Fruit fly (Drosophila melanogaster) whole organism, embryonic: ENCODE measurements around the gene pes.
A peak's percentile ranks its signal among the peaks of the same experiment; 100 is the strongest.

ENCODE experiments used
- Atf3 ChIP-seq: fragments of 200-800 bp; sonication (Bioruptor generic); optimal IDR thresholded peaks from 3 replicates; lab custom pipeline; 2016; ENCODE audit warnings: missing biosample characterization, missing genetic modification characterization
- CG10267 ChIP-seq: fragments of 200-800 bp; sonication (Bioruptor generic); optimal IDR thresholded peaks from 2 replicates; lab custom pipeline; 2018; ENCODE audit warnings: missing biosample characterization, mild to moderate bottlenecking, missing genetic modification characterization, moderate library complexity
- CG10431 ChIP-seq: fragments of 200-800 bp; sonication (Bioruptor generic); optimal IDR thresholded peaks from 3 replicates; lab custom pipeline; 2018; ENCODE audit warnings: missing biosample characterization, mild to moderate bottlenecking, missing genetic modification characterization
- CG12236 ChIP-seq: fragments of 200-800 bp; sonication (Bioruptor generic); optimal IDR thresholded peaks from 2 replicates; lab custom pipeline; 2016; ENCODE audit warnings: missing biosample characterization, missing genetic modification characterization
- CG12769 ChIP-seq: fragments of 200-800 bp; sonication (Bioruptor generic); optimal IDR thresholded peaks from 2 replicates; lab custom pipeline; 2019; ENCODE audit warnings: missing biosample characterization, mild to moderate bottlenecking, missing genetic modification characterization, moderate library complexity
- CG14965 ChIP-seq: fragments of 200-800 bp; sonication (Bioruptor generic); optimal IDR thresholded peaks from 2 replicates; lab custom pipeline; 2016; ENCODE audit warnings: missing biosample characterization, missing genetic modification characterization, borderline replicate concordance
- CG1647 ChIP-seq: fragments of 200-800 bp; sonication (Bioruptor generic); optimal IDR thresholded peaks from 3 replicates; lab custom pipeline; 2016; ENCODE audit warnings: missing biosample characterization, missing genetic modification characterization
- CG17361 ChIP-seq: fragments of 200-800 bp; sonication (Bioruptor generic); IDR thresholded peaks from 3 replicates; pipeline ENCODE4 v1.3.6; 2022; ENCODE audit warnings: missing biosample characterization, missing genetic modification characterization
- CG17568 ChIP-seq: fragments of 200-800 bp; sonication (Bioruptor generic); optimal IDR thresholded peaks from 2 replicates; lab custom pipeline; 2018; ENCODE audit warnings: missing biosample characterization, mild to moderate bottlenecking, missing genetic modification characterization, moderate library complexity
- CG18262 ChIP-seq: fragments of 200-800 bp; optimal IDR thresholded peaks from 3 replicates; lab custom pipeline; 2019; ENCODE audit warnings: missing biosample characterization, mild to moderate bottlenecking, missing genetic modification characterization, moderate library complexity
- CG2199 ChIP-seq: fragments of 200-800 bp; sonication (Bioruptor generic); IDR thresholded peaks from 3 replicates; pipeline ENCODE4 v1.3.6; 2022; ENCODE audit warnings: missing biosample characterization, missing genetic modification characterization
- CG3065 ChIP-seq: fragments of 200-800 bp; sonication (Bioruptor generic); optimal IDR thresholded peaks from 2 replicates; lab custom pipeline; 2016; ENCODE audit warnings: missing biosample characterization, missing genetic modification characterization
- CG34376 ChIP-seq: fragments of 200-800 bp; sonication (Bioruptor generic); optimal IDR thresholded peaks from 2 replicates; lab custom pipeline; 2018; ENCODE audit warnings: missing biosample characterization, mild to moderate bottlenecking, missing genetic modification characterization
- CG4617 ChIP-seq: fragments of 200-800 bp; sonication (Bioruptor generic); optimal IDR thresholded peaks from 3 replicates; lab custom pipeline; 2016; ENCODE audit warnings: missing biosample characterization, missing genetic modification characterization, borderline replicate concordance
- CG5180 ChIP-seq: fragments of 200-800 bp; sonication (Bioruptor generic); optimal IDR thresholded peaks from 3 replicates; lab custom pipeline; 2017; ENCODE audit warnings: missing biosample characterization, missing genetic modification characterization, mild to moderate bottlenecking, moderate library complexity, missing genetic modification reagents
- CG6689 ChIP-seq: fragments of 200-800 bp; sonication (Bioruptor generic); IDR thresholded peaks from 2 replicates; pipeline ENCODE4 v1.3.6; 2022; ENCODE audit warnings: missing biosample characterization, missing genetic modification characterization
- CG8924 ChIP-seq: fragments of 200-800 bp; optimal IDR thresholded peaks from 3 replicates; lab custom pipeline; 2019; ENCODE audit warnings: missing biosample characterization, mild to moderate bottlenecking, missing genetic modification characterization, moderate library complexity
- Chrac-16 ChIP-seq: fragments of 200-800 bp; sonication (Bioruptor generic); optimal IDR thresholded peaks from 3 replicates; lab custom pipeline; 2016; ENCODE audit warnings: missing biosample characterization, missing genetic modification characterization
- D19A ChIP-seq: fragments of 200-800 bp; optimal IDR thresholded peaks from 3 replicates; lab custom pipeline; 2019; ENCODE audit warnings: missing biosample characterization, mild to moderate bottlenecking, missing genetic modification characterization, moderate library complexity
- D19B ChIP-seq: fragments of 200-800 bp; sonication (Bioruptor generic); optimal IDR thresholded peaks from 2 replicates; lab custom pipeline; 2017; ENCODE audit warnings: missing biosample characterization, mild to moderate bottlenecking, missing genetic modification characterization
- E2f1 ChIP-seq: fragments of 200-800 bp; sonication (Bioruptor generic); IDR thresholded peaks from 2 replicates; pipeline ENCODE4 v1.3.6; 2022; ENCODE audit warnings: missing biosample characterization, missing genetic modification characterization
- Med ChIP-seq: fragments of 200-800 bp; sonication (Bioruptor generic); peaks from one replicate; lab custom pipeline; 2016; ENCODE audit warnings: missing biosample characterization, missing genetic modification characterization, mild to moderate bottlenecking, inconsistent platforms, moderate library complexity
- Six4 ChIP-seq: fragments of 200-800 bp; sonication (Bioruptor generic); optimal IDR thresholded peaks from 2 replicates; lab custom pipeline; 2016; ENCODE audit warnings: missing biosample characterization, missing genetic modification characterization
- Taf1 ChIP-seq: fragments of 200-800 bp; sonication (Bioruptor generic); IDR thresholded peaks from 2 replicates; pipeline ENCODE4 v1.3.6; 2022; ENCODE audit warnings: missing biosample characterization, missing genetic modification characterization
- chinmo ChIP-seq: fragments of 200-800 bp; sonication (Bioruptor generic); IDR thresholded peaks from 4 replicates; pipeline ENCODE4 v1.3.6; 2022; ENCODE audit warnings: missing biosample characterization, missing genetic modification characterization; ENCODE audit not compliant: partially characterized antibody
- fd102C ChIP-seq: fragments of 200-800 bp; sonication (Bioruptor generic); optimal IDR thresholded peaks from 2 replicates; lab custom pipeline; 2018; ENCODE audit warnings: missing biosample characterization, mild to moderate bottlenecking, missing genetic modification characterization, moderate library complexity
- fd64A ChIP-seq: fragments of 200-800 bp; sonication (Bioruptor generic); optimal IDR thresholded peaks from 3 replicates; lab custom pipeline; 2018; ENCODE audit warnings: missing biosample characterization, mild to moderate bottlenecking, missing genetic modification characterization
- fd96Cb ChIP-seq: fragments of 200-800 bp; sonication (Bioruptor generic); optimal IDR thresholded peaks from 2 replicates; lab custom pipeline; 2018; ENCODE audit warnings: missing biosample characterization, mild to moderate bottlenecking, missing genetic modification characterization, moderate library complexity
- grn ChIP-seq: fragments of 200-800 bp; sonication (Bioruptor generic); optimal IDR thresholded peaks from 3 replicates; lab custom pipeline; 2017; ENCODE audit warnings: missing biosample characterization, missing genetic modification characterization
- kni ChIP-seq: fragments of 200-800 bp; sonication (Bioruptor generic); optimal IDR thresholded peaks from 3 replicates; lab custom pipeline; 2017; ENCODE audit warnings: mild to moderate bottlenecking, missing biosample characterization, missing genetic modification reagents, missing genetic modification characterization
- lmd ChIP-seq: fragments of 200-800 bp; sonication (Bioruptor generic); IDR thresholded peaks from 2 replicates; pipeline ENCODE4 v1.3.6; 2022; ENCODE audit warnings: missing biosample characterization, missing genetic modification characterization
- mirr ChIP-seq: fragments of 200-800 bp; sonication (Bioruptor generic); optimal IDR thresholded peaks from 3 replicates; lab custom pipeline; 2018; ENCODE audit warnings: missing biosample characterization, mild to moderate bottlenecking, missing genetic modification characterization
- nmo ChIP-seq: fragments of 200-800 bp; sonication (Bioruptor generic); optimal IDR thresholded peaks from 2 replicates; lab custom pipeline; 2018; ENCODE audit warnings: missing biosample characterization, mild to moderate bottlenecking, missing genetic modification characterization, moderate library complexity
- nom ChIP-seq: fragments of 200-800 bp; sonication (Bioruptor generic); optimal IDR thresholded peaks from 2 replicates; lab custom pipeline; 2017; ENCODE audit warnings: missing biosample characterization, missing genetic modification characterization, mild to moderate bottlenecking, moderate library complexity, missing genetic modification reagents
- onecut ChIP-seq: fragments of 200-800 bp; sonication (Bioruptor generic); IDR thresholded peaks from 2 replicates; pipeline ENCODE4 v1.3.6; 2022; ENCODE audit warnings: missing biosample characterization, missing genetic modification characterization
- pho ChIP-seq: fragments of 200-800 bp; sonication (Bioruptor generic); optimal IDR thresholded peaks from 2 replicates; lab custom pipeline; 2016; ENCODE audit warnings: missing biosample characterization, missing genetic modification characterization
- prd ChIP-seq, 3 experiments: fragments of >200 bp in 2 of 3; fragments of 200-800 bp in 1 of 3; sonication (Bioruptor generic) in 1 of 3; optimal IDR thresholded peaks in 2 of 3; IDR thresholded peaks in 1 of 3; 2 replicates in 2 of 3; 3 replicates in 1 of 3; pipeline versions ENCODE4 v1.3.6 to Lab custom; 2017 to 2022; ENCODE audit warnings: missing biosample characterization in 1 of 3, missing genetic modification characterization in 1 of 3
- ranshi ChIP-seq: fragments of 200-800 bp; sonication (Bioruptor generic); IDR thresholded peaks from 2 replicates; pipeline ENCODE4 v1.3.6; 2022; ENCODE audit warnings: missing biosample characterization, missing genetic modification characterization
- sens ChIP-seq: fragments of 200-800 bp; sonication (Bioruptor generic); peaks from one replicate; lab custom pipeline; 2016; ENCODE audit warnings: missing biosample characterization, missing genetic modification characterization
- sens-2 ChIP-seq: fragments of 200-800 bp; sonication (Bioruptor generic); IDR thresholded peaks from 2 replicates; pipeline ENCODE4 v1.3.6; 2022; ENCODE audit warnings: missing biosample characterization, missing genetic modification characterization
- seq ChIP-seq: fragments of 200-800 bp; sonication (Bioruptor generic); IDR thresholded peaks from 2 replicates; pipeline ENCODE4 v1.3.6; 2022; ENCODE audit warnings: missing biosample characterization, missing genetic modification characterization
- slp2 ChIP-seq: fragments of 200-800 bp; sonication (Bioruptor generic); optimal IDR thresholded peaks from 2 replicates; lab custom pipeline; 2016; ENCODE audit warnings: missing biosample characterization, missing genetic modification characterization
- sqz ChIP-seq: fragments of 200-800 bp; sonication (Bioruptor generic); optimal IDR thresholded peaks from 3 replicates; lab custom pipeline; 2018; ENCODE audit warnings: missing biosample characterization, mild to moderate bottlenecking, missing genetic modification characterization
- stc ChIP-seq: fragments of 200-800 bp; sonication (Bioruptor generic); IDR thresholded peaks from 2 replicates; pipeline ENCODE4 v1.3.6; 2022; ENCODE audit warnings: missing biosample characterization, missing genetic modification characterization
- sug ChIP-seq: fragments of 200-800 bp; optimal IDR thresholded peaks from 2 replicates; lab custom pipeline; 2019; ENCODE audit warnings: missing biosample characterization, mild to moderate bottlenecking, missing genetic modification characterization, moderate library complexity
- tap ChIP-seq: fragments of 200-800 bp; optimal IDR thresholded peaks from 3 replicates; lab custom pipeline; 2019; ENCODE audit warnings: missing biosample characterization, mild to moderate bottlenecking, missing genetic modification characterization, moderate library complexity
- tgo ChIP-seq: fragments of 200-800 bp; sonication (Bioruptor generic); IDR thresholded peaks from 3 replicates; pipeline ENCODE4 v1.3.6; 2022; ENCODE audit warnings: missing biosample characterization, missing genetic modification characterization
- tin ChIP-seq: fragments of 200-800 bp; sonication (Bioruptor generic); optimal IDR thresholded peaks from 3 replicates; lab custom pipeline; 2016; ENCODE audit warnings: missing biosample characterization, missing genetic modification characterization

Gene pes

dm6 chr2L:7998080-7998457, 4.1 kb upstream of the pes start, which contains the start of gene CG7227 (continued):
- TF ChIP-seq Taf1 (GFP tag; lab: Robert Waterston, UW) (no peak), CG2199 (GFP tag; lab: Robert Waterston, UW) (peak; percentile 78; the same call in 1 of the 3 replicates), sug (tag; lab: Kevin White, UChicago) (peak; percentile 37), CG34376 (GFP tag; lab: Kevin White, UChicago) (peak; percentile 71), pho (GFP tag; lab: Kevin White, UChicago) (no peak), Atf3 (GFP tag; lab: Kevin White, UChicago) (no peak), CG1647 (no peak), sqz (GFP tag; lab: Kevin White, UChicago) (peak; percentile 7), E2f1 (GFP tag; lab: Robert Waterston, UW) (no peak), CG10431 (GFP tag; lab: Kevin White, UChicago) (no peak), fd102C (GFP tag; lab: Kevin White, UChicago) (no peak), onecut (GFP tag; lab: Robert Waterston, UW) (0 out of 2 replicates have a peak, but pooled peaks have one; percentile 1), sens-2 (GFP tag; lab: Robert Waterston, UW) (no peak), Med (peak; percentile 68), mirr (GFP tag; lab: Kevin White, UChicago) (peak; percentile 75), CG12769 (tag; lab: Kevin White, UChicago) (peak; percentile 24), CG5180 (peak; percentile 10), slp2 (GFP tag; lab: Kevin White, UChicago) (no peak), CG4617 (GFP tag; lab: Kevin White, UChicago) (no peak), chinmo (GFP tag; lab: Robert Waterston, UW) (peak; percentile 59; the same call in 1 of the 4 replicates), tgo (no peak), tap (peak; percentile 8), fd64A (GFP tag; lab: Kevin White, UChicago) (peak; percentile 31), kni (GFP tag; lab: Kevin White, UChicago) (peak; percentile 3), CG17361 (no peak), CG6689 (GFP tag; lab: Robert Waterston, UW) (no peak), CG3065 (GFP tag; lab: Kevin White, UChicago) (no peak), lmd (GFP tag; lab: Robert Waterston, UW) (no peak), CG17568 (GFP tag; lab: Kevin White, UChicago) (no peak), grn (peak; percentile 96), seq (GFP tag; lab: Robert Waterston, UW) (no peak), CG12236 (GFP tag; lab: Kevin White, UChicago) (no peak), sens (GFP tag; lab: Kevin White, UChicago) (peak; percentile 55)
- TF ChIP-seq, all 482 proteins: peak for 21

dm6 chr2L:7997290-7998079, 3.5 kb upstream of the pes start:
- TF ChIP-seq fd96Cb (peak; percentile 38), nom (GFP tag; lab: Kevin White, UChicago) (no peak), D19B (GFP tag; lab: Kevin White, UChicago) (no peak), CG17361 (peak; percentile 60; the same call in 2 of the 3 replicates), CG10267 (peak; percentile 35), ranshi (GFP tag; lab: Robert Waterston, UW) (0 out of 2 replicates have a peak, but pooled peaks have one; percentile 14), CG8924 (peak; percentile 11), nmo (GFP tag; lab: Kevin White, UChicago) (peak; percentile 43), CG10431 (GFP tag; lab: Kevin White, UChicago) (no peak), prd (optimal IDR thresholded peaks at IDR 0.05; lab: Kevin White, UChicago) (no peak), prd (GFP tag; IDR thresholded peaks at IDR 0.05; lab: Robert Waterston, UW) (peak; percentile 45; the same call in 1 of the 3 replicates), Six4 (GFP tag; lab: Kevin White, UChicago) (peak; percentile 15), D19A (peak; percentile 18), sug (tag; lab: Kevin White, UChicago) (no peak), CG14965 (GFP tag; lab: Kevin White, UChicago) (no peak), Chrac-16 (GFP tag; lab: Kevin White, UChicago) (no peak), stc (0 out of 2 replicates have a peak, but pooled peaks have one; percentile 33), CG18262 (tag; lab: Kevin White, UChicago) (peak; percentile 63), tin (GFP tag; lab: Kevin White, UChicago) (peak; percentile 1)
